Worm (Caenorhabditis elegans): ENCODE measurements around the gene ncx-7.

DNA sequence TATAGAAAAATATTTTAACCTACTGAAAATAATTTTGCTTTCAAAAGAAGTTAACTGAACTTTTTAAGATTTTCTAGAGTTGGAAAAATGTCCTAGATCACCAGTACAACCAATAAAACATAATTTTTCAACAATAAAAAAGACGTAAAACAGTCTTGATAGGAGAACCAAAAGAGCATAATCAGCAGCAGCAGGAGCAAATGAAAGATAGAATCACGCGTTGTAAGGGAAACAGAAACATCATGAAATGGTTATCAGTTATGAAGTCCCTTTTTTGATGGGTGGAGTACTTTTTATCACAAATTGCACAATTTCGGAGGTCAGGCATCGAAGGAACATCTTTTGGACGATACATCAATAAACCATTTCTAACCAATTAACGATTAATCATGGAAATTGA is 1.9 kb upstream of the ncx-7 start:
- TF ChIP-seq akir-1 (GFP tag; optimal IDR thresholded peaks at IDR 0.05), result no peak
- TF ChIP-seq snpc-1.1 (tag; optimal IDR thresholded peaks at IDR 0.05; ENCODE audit: insufficient read depth), result no peak
- no peak for TF ChIP-seq dpff-1 (tag; optimal IDR thresholded peaks at IDR 0.05)
- no peak for TF ChIP-seq aptf-2 (GFP tag; conservative IDR thresholded peaks at IDR 0.05)
- TF ChIP-seq ztf-26 (tag; optimal IDR thresholded peaks at IDR 0.05), result no peak
- no peak for TF ChIP-seq dpl-1 (GFP tag; optimal IDR thresholded peaks at IDR 0.05)
- no peak for TF ChIP-seq F37B4.10 (GFP tag; IDR thresholded peaks at IDR 0.05)
- no peak for TF ChIP-seq pha-4 (tag; optimal IDR thresholded peaks at IDR 0.05)
- TF ChIP-seq lin-35 (GFP tag; optimal IDR thresholded peaks at IDR 0.05), result no peak
- no peak for TF ChIP-seq hmg-1.2 (GFP tag; IDR thresholded peaks at IDR 0.05)
- no peak for TF ChIP-seq tbx-9 (tag; optimal IDR thresholded peaks at IDR 0.05; ENCODE audit: borderline replicate concordance)
- TF ChIP-seq fkh-3 (tag; optimal IDR thresholded peaks at IDR 0.05), result no peak
- no peak for TF ChIP-seq ZK185.1 (tag; optimal IDR thresholded peaks at IDR 0.05; ENCODE audit: poor library complexity, severe bottlenecking)
- no peak for TF ChIP-seq nhr-179 (tag; optimal IDR thresholded peaks at IDR 0.05)

Measured in whole organism, young adult.